Fruit fly (Drosophila melanogaster): ENCODE results near the gene ImpL2.

The ImpL2 gene

DNA sequence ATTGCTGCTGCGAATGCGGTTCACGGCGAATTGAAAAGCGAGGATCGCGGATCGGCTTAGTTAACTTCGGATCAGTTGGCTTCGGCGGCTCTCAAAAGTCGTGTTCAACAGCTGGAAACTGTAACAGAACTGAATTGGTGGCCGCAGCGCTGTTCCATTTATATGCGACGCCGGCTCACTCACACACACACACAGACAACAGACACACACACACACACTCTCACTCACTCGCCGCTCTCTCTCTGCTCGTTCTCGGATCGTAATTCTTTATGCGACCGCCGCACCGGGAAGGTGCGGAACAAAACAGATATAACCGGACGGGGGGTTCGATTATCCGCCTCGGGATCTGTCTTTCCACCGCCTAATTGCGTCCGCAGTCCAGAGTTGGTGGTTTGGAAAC is 8.8 kb downstream of the ImpL2 start, which contains the start of gene CG46460:
TSS of gene CG46460 (minus strand) at position 139 of the 400 bp plus-strand sequence.
- peak; percentile 24 for TF ChIP-seq CG8089 (GFP tag; optimal IDR thresholded peaks at IDR 0.05)
- peak; percentile 6 for TF ChIP-seq Myb (GFP tag; optimal IDR thresholded peaks at IDR 0.05)
- peak; percentile 45 for TF ChIP-seq nom (GFP tag; optimal IDR thresholded peaks at IDR 0.05)
- no peak for TF ChIP-seq CG2875 (GFP tag; optimal IDR thresholded peaks at IDR 0.05)
- peak; percentile 4 for TF ChIP-seq HmgZ (tag; optimal IDR thresholded peaks at IDR 0.05)
- peak; percentile 22 for TF ChIP-seq HLHmδ (GFP tag; optimal IDR thresholded peaks at IDR 0.05)
- no peak for TF ChIP-seq mirr (GFP tag; optimal IDR thresholded peaks at IDR 0.05)
- TF ChIP-seq CG34376 (GFP tag; optimal IDR thresholded peaks at IDR 0.05), result peak; percentile 6
- no peak for TF ChIP-seq CG14667 (GFP tag; IDR thresholded peaks at IDR 0.05)
- peak; percentile 92 for TF ChIP-seq CG11695 (GFP tag; IDR thresholded peaks at IDR 0.05)
- no peak for TF ChIP-seq CG3995 (GFP tag; optimal IDR thresholded peaks at IDR 0.05)
- TF ChIP-seq CG34422 (GFP tag; IDR thresholded peaks at IDR 0.05), result 0 out of 3 replicates have a peak, but pooled peaks have one; percentile 36
- TF ChIP-seq z (GFP tag; IDR thresholded peaks at IDR 0.05), result peak; percentile 81
- TF ChIP-seq lov (optimal IDR thresholded peaks at IDR 0.05), result no peak
- 0 out of 3 replicates have a peak, but pooled peaks have one; percentile 28 for TF ChIP-seq lov (GFP tag; IDR thresholded peaks at IDR 0.05)
- TF ChIP-seq Med (GFP tag), result peak; percentile 84
- TF ChIP-seq Deaf1 (tag; optimal IDR thresholded peaks at IDR 0.05), result peak; percentile 68
- no peak for TF ChIP-seq usp (GFP tag; optimal IDR thresholded peaks at IDR 0.05)
- TF ChIP-seq HmgD (GFP tag; optimal IDR thresholded peaks at IDR 0.05), result no peak
- no peak for TF ChIP-seq fru (optimal IDR thresholded peaks at IDR 0.05)
- TF ChIP-seq repo (GFP tag; optimal IDR thresholded peaks at IDR 0.05), result peak; percentile 10
- TF ChIP-seq grau (tag; optimal IDR thresholded peaks at IDR 0.05), result peak; percentile 21
- TF ChIP-seq yki (optimal IDR thresholded peaks at IDR 0.05), result peak; percentile 16
- 0 out of 2 replicates have a peak, but pooled peaks have one; percentile 16 for TF ChIP-seq cas (GFP tag; IDR thresholded peaks at IDR 0.05)
- peak; percentile 32 for TF ChIP-seq CG9727 (GFP tag; optimal IDR thresholded peaks at IDR 0.05)
- TF ChIP-seq CG2129 (GFP tag; IDR thresholded peaks at IDR 0.05; ENCODE audit: partially characterized antibody), result no peak
- peak; percentile 36; the same call in 1 of the 2 replicates for TF ChIP-seq CG13287 (GFP tag; IDR thresholded peaks at IDR 0.05; ENCODE audit: partially characterized antibody)
- peak; percentile 58 for TF ChIP-seq Adf1 (GFP tag; IDR thresholded peaks at IDR 0.05)
- TF ChIP-seq Dll (GFP tag; IDR thresholded peaks at IDR 0.05; ENCODE audit: partially characterized antibody), result 0 out of 4 replicates have a peak, but pooled peaks have one; percentile 22
- peak; percentile 27 for TF ChIP-seq CG10543 (GFP tag; optimal IDR thresholded peaks at IDR 0.05)
- no peak for TF ChIP-seq Tbp (GFP tag; optimal IDR thresholded peaks at IDR 0.05)
- peak; percentile 4 for TF ChIP-seq CG2678 (tag; optimal IDR thresholded peaks at IDR 0.05)
- no peak for TF ChIP-seq hkb (optimal IDR thresholded peaks at IDR 0.05)
- 0 out of 2 replicates have a peak, but pooled peaks have one; percentile 9 for TF ChIP-seq hkb (GFP tag; IDR thresholded peaks at IDR 0.05)
- peak; percentile 40; the same call in 2 of the 3 replicates for TF ChIP-seq CG6791 (GFP tag; IDR thresholded peaks at IDR 0.05; ENCODE audit: partially characterized antibody)
- TF ChIP-seq crol (GFP tag; IDR thresholded peaks at IDR 0.05), result peak; percentile 57
- TF ChIP-seq CG15601 (tag; optimal IDR thresholded peaks at IDR 0.05), result peak; percentile 2
- peak; percentile 1 for TF ChIP-seq her (GFP tag; optimal IDR thresholded peaks at IDR 0.05)
- TF ChIP-seq ttk (GFP tag; IDR thresholded peaks at IDR 0.05), result no peak
- TF ChIP-seq sens (GFP tag), result peak; percentile 81
- TF ChIP-seq CG12769 (tag; optimal IDR thresholded peaks at IDR 0.05), result peak; percentile 19
- TF ChIP-seq ERR (GFP tag; optimal IDR thresholded peaks at IDR 0.05), result no peak
- TF ChIP-seq Opbp (GFP tag; IDR thresholded peaks at IDR 0.05; ENCODE audit: partially characterized antibody), result peak; percentile 43; the same call in 1 of the 3 replicates
- TF ChIP-seq Rfx (GFP tag; IDR thresholded peaks at IDR 0.05), result 0 out of 2 replicates have a peak, but pooled peaks have one; percentile 12
- TF ChIP-seq Antp (GFP tag; optimal IDR thresholded peaks at IDR 0.05), result no peak
- TF ChIP-seq pan (optimal IDR thresholded peaks at IDR 0.05), result no peak
- TF ChIP-seq pan (GFP tag; optimal IDR thresholded peaks at IDR 0.05 in 1 of 2, IDR thresholded peaks at IDR 0.05 in 1 of 2), result no peak
- TF ChIP-seq Taf1 (GFP tag; IDR thresholded peaks at IDR 0.05), result no peak
- TF ChIP-seq CG14014 (GFP tag; IDR thresholded peaks at IDR 0.05), result 0 out of 2 replicates have a peak, but pooled peaks have one; percentile 20
- peak; percentile 84; the same call in 3 of the 4 replicates for TF ChIP-seq chinmo (GFP tag; IDR thresholded peaks at IDR 0.05; ENCODE audit: partially characterized antibody)
- TF ChIP-seq vvl (GFP tag; IDR thresholded peaks at IDR 0.05), result peak; percentile 41; the same call in 1 of the 2 replicates
- peak; percentile 9 for TF ChIP-seq ac (GFP tag; optimal IDR thresholded peaks at IDR 0.05)

Measured in whole organism, embryonic.